Worm (Caenorhabditis elegans): Measurements from ENCODE around the gene ocam-1.
"Not testable (repeated sequence)": the region's sequence is repeated elsewhere in the genome, so short reads cannot be mapped to it uniquely, and the experiment has no call there.

ocam-1 gene

DNA sequence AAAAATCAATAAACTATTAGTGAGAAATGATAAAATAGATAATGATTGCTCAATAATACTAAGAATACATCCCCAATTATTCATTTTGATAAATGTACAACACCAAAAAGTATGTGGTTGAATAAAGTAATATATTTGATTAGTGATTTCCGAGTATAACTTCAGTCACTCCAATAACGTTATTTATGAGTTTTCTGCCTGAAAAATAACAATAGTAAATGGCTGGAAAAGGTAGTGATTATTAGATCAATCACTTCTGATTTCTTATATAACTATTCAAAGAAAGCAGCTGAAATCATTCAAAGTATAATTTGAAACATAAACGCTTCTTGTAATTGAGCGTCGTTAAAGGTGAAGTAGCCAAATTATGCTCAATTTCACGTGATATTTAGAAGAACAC is 43.2 kb upstream of the ocam-1 start, which contains the start of gene str-230:
TSS of gene str-230 (minus strand) at position 101 of the 400 bp plus-strand sequence.
- TF ChIP-seq nhr-12 (tag; optimal IDR thresholded peaks at IDR 0.05) (no peak), alr-1 (tag; optimal IDR thresholded peaks at IDR 0.05) (no peak), nhr-11 (tag; optimal IDR thresholded peaks at IDR 0.05) (no peak), elt-1 (tag; optimal IDR thresholded peaks at IDR 0.05) (no peak), ztf-11 (tag; optimal IDR thresholded peaks at IDR 0.05) (no peak), peb-1 (tag; optimal IDR thresholded peaks at IDR 0.05) (no peak), sma-9 (GFP tag; optimal IDR thresholded peaks at IDR 0.05) (no peak), sma-9 (tag; optimal IDR thresholded peaks at IDR 0.05) (no peak)

DNA sequence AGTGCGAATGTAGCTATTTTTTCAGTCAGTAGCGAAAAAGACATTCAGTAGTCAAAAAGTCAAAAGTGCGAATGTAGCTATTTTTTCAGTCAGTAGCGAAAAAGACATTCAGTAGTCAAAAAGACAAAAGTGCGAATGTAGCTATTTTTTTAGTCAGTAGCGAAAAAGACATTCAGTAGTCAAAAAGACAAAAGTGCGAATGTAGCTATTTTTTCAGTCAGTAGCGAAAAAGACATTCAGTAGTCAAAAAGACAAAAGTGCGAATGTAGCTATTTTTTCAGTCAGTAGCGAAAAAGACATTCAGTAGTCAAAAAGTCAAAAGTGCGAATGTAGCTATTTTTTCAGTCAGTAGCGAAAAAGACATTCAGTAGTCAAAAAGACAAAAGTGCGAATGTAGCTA is 37.7 kb upstream of the ocam-1 start, which contains the start of gene T16A9.3:
TSS of gene T16A9.3 (plus strand) at position 301 of the 400 bp plus-strand sequence.
- TF ChIP-seq crh-2, nhr-10, ceh-82 (tag; optimal IDR thresholded peaks at IDR 0.05): not testable (repeated sequence)

DNA sequence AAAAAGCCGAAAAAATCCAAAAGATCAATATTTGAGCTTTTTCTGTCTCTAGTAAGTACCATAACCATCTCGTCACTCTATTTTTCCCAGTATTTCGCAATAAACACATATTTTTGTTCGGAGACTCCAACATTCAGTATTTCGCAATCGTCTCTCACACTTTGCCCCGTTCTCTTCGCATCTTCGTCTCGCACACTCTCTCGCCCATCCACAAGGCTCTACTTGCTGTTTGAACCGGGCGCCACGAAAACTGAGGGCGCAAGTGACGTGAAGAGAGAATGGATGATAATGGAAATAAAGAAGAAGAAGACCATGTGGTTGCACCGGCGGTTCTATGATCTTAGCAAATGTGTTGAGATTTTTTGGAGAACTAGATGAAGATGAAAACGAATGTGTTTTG is 32.6 kb upstream of the ocam-1 start:
- no peak for TF ChIP-seq mbf-1 (tag; optimal IDR thresholded peaks at IDR 0.05)
- TF ChIP-seq ceh-16 (tag; optimal IDR thresholded peaks at IDR 0.05), result no peak
- TF ChIP-seq mab-5 (tag; optimal IDR thresholded peaks at IDR 0.05), result peak; percentile 66
- TF ChIP-seq zag-1 (tag; optimal IDR thresholded peaks at IDR 0.05), result peak; percentile 95
- TF ChIP-seq snpc-4 (tag; optimal IDR thresholded peaks at IDR 0.05), result peak; percentile 65
- TF ChIP-seq nhr-23 (tag; optimal IDR thresholded peaks at IDR 0.05), result no peak
- peak; percentile 92 for TF ChIP-seq ztf-4 (tag; optimal IDR thresholded peaks at IDR 0.05)
- peak; percentile 77 for TF ChIP-seq lin-11 (tag; optimal IDR thresholded peaks at IDR 0.05)
- TF ChIP-seq nhr-6 (tag; optimal IDR thresholded peaks at IDR 0.05), result no peak
- TF ChIP-seq blmp-1 (tag; optimal IDR thresholded peaks at IDR 0.05; ENCODE audit: insufficient read depth), result peak; percentile 66
- no peak for TF ChIP-seq R02D3.7 (tag; optimal IDR thresholded peaks at IDR 0.05)
- TF ChIP-seq Y55F3AM.14 (GFP tag; optimal IDR thresholded peaks at IDR 0.05), result peak; percentile 73
- TF ChIP-seq sem-4 (tag; optimal IDR thresholded peaks at IDR 0.05), result peak; percentile 81
- TF ChIP-seq nhr-21 (tag; optimal IDR thresholded peaks at IDR 0.05), result peak; percentile 90
- TF ChIP-seq gmeb-1 (tag; optimal IDR thresholded peaks at IDR 0.05), result peak; percentile 79
- peak; percentile 74 for TF ChIP-seq ceh-82 (tag; optimal IDR thresholded peaks at IDR 0.05)
- peak; percentile 97 for TF ChIP-seq nhr-129 (tag; optimal IDR thresholded peaks at IDR 0.05)
- peak; percentile 79 to 86 for TF ChIP-seq mdl-1 (tag; optimal IDR thresholded peaks at IDR 0.05)
- no peak for TF ChIP-seq alr-1 (tag; optimal IDR thresholded peaks at IDR 0.05)
- no peak for TF ChIP-seq lin-39 (tag; optimal IDR thresholded peaks at IDR 0.05)
- no peak for TF ChIP-seq ztf-1 (GFP tag; conservative IDR thresholded peaks at IDR 0.05)
- TF ChIP-seq egl-27 (tag; optimal IDR thresholded peaks at IDR 0.05), result peak; percentile 90
- TF ChIP-seq unc-55 (GFP tag; optimal IDR thresholded peaks at IDR 0.05), result peak; percentile 97
- TF ChIP-seq dmd-4 (tag; optimal IDR thresholded peaks at IDR 0.05), result no peak
- TF ChIP-seq crh-2 (tag; optimal IDR thresholded peaks at IDR 0.05), result peak; percentile 94
- TF ChIP-seq nhr-11 (tag; optimal IDR thresholded peaks at IDR 0.05), result peak; percentile 55
- TF ChIP-seq fos-1 (tag; optimal IDR thresholded peaks at IDR 0.05), result peak; percentile 91
- TF ChIP-seq unc-62 (GFP tag; optimal IDR thresholded peaks at IDR 0.05), result peak; percentile 19
- peak; percentile 94 for TF ChIP-seq sma-9 (GFP tag; optimal IDR thresholded peaks at IDR 0.05)
- TF ChIP-seq sma-9 (tag; optimal IDR thresholded peaks at IDR 0.05), result no peak
- TF ChIP-seq peb-1 (tag; optimal IDR thresholded peaks at IDR 0.05), result no peak
- TF ChIP-seq nhr-25 (tag; optimal IDR thresholded peaks at IDR 0.05), result peak; percentile 88
- peak; percentile 94 for TF ChIP-seq F13H6.1 (tag; optimal IDR thresholded peaks at IDR 0.05)
- TF ChIP-seq elt-3 (tag; optimal IDR thresholded peaks at IDR 0.05), result no peak
- TF ChIP-seq elt-1 (tag; optimal IDR thresholded peaks at IDR 0.05), result no peak
- peak; percentile 68 for TF ChIP-seq ama-1 (optimal IDR thresholded peaks at IDR 0.05)
- TF ChIP-seq ztf-11 (tag; optimal IDR thresholded peaks at IDR 0.05), result no peak
- TF ChIP-seq lin-13 (GFP tag; optimal IDR thresholded peaks at IDR 0.05), result peak; percentile 78
- peak; percentile 74 to 90 for TF ChIP-seq lsy-2 (tag; optimal IDR thresholded peaks at IDR 0.05)
- TF ChIP-seq skn-1 (tag; optimal IDR thresholded peaks at IDR 0.05), result peak; percentile 40
- peak; percentile 30 for TF ChIP-seq nhr-12 (tag; optimal IDR thresholded peaks at IDR 0.05)
- TF ChIP-seq nhr-237 (tag; optimal IDR thresholded peaks at IDR 0.05), result no peak
- no peak for TF ChIP-seq ZK546.5 (tag; optimal IDR thresholded peaks at IDR 0.05)
- TF ChIP-seq C34F6.9 (tag; optimal IDR thresholded peaks at IDR 0.05), result peak; percentile 97
- TF ChIP-seq sma-3 (GFP tag; optimal IDR thresholded peaks at IDR 0.05), result peak; percentile 91
- no peak for TF ChIP-seq unc-39 (tag; optimal IDR thresholded peaks at IDR 0.05)
- TF ChIP-seq aly-2 (tag; optimal IDR thresholded peaks at IDR 0.05), result no peak
- peak; percentile 87 for TF ChIP-seq nhr-10 (tag; optimal IDR thresholded peaks at IDR 0.05)
- TF ChIP-seq nhr-77 (tag; optimal IDR thresholded peaks at IDR 0.05), result peak; percentile 26

All from whole organism, L2 larva.